Fruit fly (Drosophila melanogaster) whole organism, adult: ENCODE data around the gene Eig71Eg.

ENCODE experiments used
- CG12768 ChIP-seq: fragments of 200-800 bp; sonication (Bioruptor generic); optimal IDR thresholded peaks from 2 replicates; lab custom pipeline; 2017; ENCODE audit warnings: missing biosample characterization, missing genetic modification characterization, mild to moderate bottlenecking, moderate library complexity, missing genetic modification reagents
- CG14711 ChIP-seq: fragments of 200-800 bp; sonication (Bioruptor generic); optimal IDR thresholded peaks from 2 replicates; lab custom pipeline; 2018; ENCODE audit warnings: missing biosample characterization, mild to moderate bottlenecking, missing genetic modification characterization, moderate library complexity
- CG1620 ChIP-seq: fragments of 200-800 bp; sonication (Bioruptor generic); optimal IDR thresholded peaks from 2 replicates; lab custom pipeline; 2016; ENCODE audit warnings: missing biosample characterization, missing genetic modification characterization
- CG33017 ChIP-seq: fragments of 200-800 bp; sonication (Bioruptor generic); optimal IDR thresholded peaks from 2 replicates; lab custom pipeline; 2018; ENCODE audit warnings: missing biosample characterization, mild to moderate bottlenecking, missing genetic modification characterization, moderate library complexity
- Crg-1 ChIP-seq: fragments of 200-800 bp; sonication (Bioruptor generic); optimal IDR thresholded peaks from 2 replicates; lab custom pipeline; 2016; ENCODE audit warnings: missing biosample characterization, missing genetic modification characterization
- Hr96 ChIP-seq: fragments of 200-800 bp; sonication (Bioruptor generic); optimal IDR thresholded peaks from 2 replicates; lab custom pipeline; 2016; ENCODE audit warnings: missing biosample characterization, missing genetic modification characterization
- bab1 ChIP-seq: fragments of 200-800 bp; sonication (Bioruptor generic); optimal IDR thresholded peaks from 3 replicates; lab custom pipeline; 2019; ENCODE audit warnings: missing biosample characterization, mild to moderate bottlenecking, missing genetic modification characterization, moderate library complexity
- cic ChIP-seq: fragments of 200-800 bp; sonication (Bioruptor generic); optimal IDR thresholded peaks from 2 replicates; lab custom pipeline; 2017; ENCODE audit warnings: missing biosample characterization, mild to moderate bottlenecking, missing genetic modification characterization, moderate library complexity
- cnc ChIP-seq, 2 experiments: fragments of >200 bp; optimal IDR thresholded peaks; 2 replicates each; lab custom pipeline; 2017
- kay ChIP-seq: fragments of 200-800 bp; sonication (Bioruptor generic); peaks from one replicate; lab custom pipeline; 2016; ENCODE audit warnings: missing biosample characterization, missing genetic modification characterization, borderline replicate concordance
- ovo ChIP-seq: fragments of 200-800 bp; sonication (Bioruptor generic); optimal IDR thresholded peaks from 2 replicates; lab custom pipeline; 2016; ENCODE audit warnings: missing biosample characterization, missing genetic modification characterization
- pad ChIP-seq: fragments of 200-800 bp; sonication (Bioruptor generic); optimal IDR thresholded peaks from 3 replicates; lab custom pipeline; 2017; ENCODE audit warnings: missing biosample characterization, missing genetic modification characterization, mild to moderate bottlenecking, moderate library complexity, missing genetic modification reagents
- tj ChIP-seq: fragments of 200-800 bp; sonication (Bioruptor generic); optimal IDR thresholded peaks from 3 replicates; lab custom pipeline; 2017; ENCODE audit warnings: missing biosample characterization, mild to moderate bottlenecking, missing genetic modification characterization, moderate library complexity

dm6 chr3L:15704250-15704985, 47.0 kb downstream of the Eig71Eg start:
- no peak for TF ChIP-seq tj (GFP tag; lab: Kevin White, UChicago)
- TF ChIP-seq Hr96 (GFP tag; lab: Kevin White, UChicago) = no peak
- no peak for TF ChIP-seq cic (GFP tag; lab: Kevin White, UChicago)
- no peak for TF ChIP-seq pad (GFP tag; lab: Kevin White, UChicago)
- no peak for TF ChIP-seq ovo (GFP tag; lab: Kevin White, UChicago)
- TF ChIP-seq Crg-1 (GFP tag; lab: Kevin White, UChicago) = no peak
- TF ChIP-seq CG33017 (tag; lab: Kevin White, UChicago) = no peak
- no peak for TF ChIP-seq cnc (optimal IDR thresholded peaks at IDR 0.05; lab: Kevin White, UChicago)
- TF ChIP-seq CG1620 = no peak
- no peak for TF ChIP-seq kay (GFP tag; lab: Kevin White, UChicago)
- TF ChIP-seq CG14711 = no peak
- TF ChIP-seq CG12768 (GFP tag; lab: Kevin White, UChicago) = no peak
- TF ChIP-seq bab1 = no peak
